Fruit fly (Drosophila melanogaster) whole organism, embryonic: ENCODE data around the gene CG3862.

ENCODE experiments used
- Abd-B ChIP-seq: fragments of 200-800 bp; sonication (Bioruptor generic); optimal IDR thresholded peaks from 2 replicates; lab custom pipeline; 2018; ENCODE audit warnings: missing biosample characterization, mild to moderate bottlenecking, missing genetic modification characterization, moderate library complexity
- BEAF-32 ChIP-seq: fragments of 200-800 bp; sonication (Bioruptor generic); optimal IDR thresholded peaks from 3 replicates; lab custom pipeline; 2017; ENCODE audit warnings: missing biosample characterization, missing genetic modification characterization, mild to moderate bottlenecking, moderate library complexity, missing genetic modification reagents
- Bdp1 ChIP-seq: fragments of 200-800 bp; sonication (Bioruptor generic); optimal IDR thresholded peaks from 3 replicates; lab custom pipeline; 2016; ENCODE audit warnings: missing biosample characterization, missing genetic modification characterization
- Blimp-1 ChIP-seq: fragments of 200-800 bp; sonication (Bioruptor generic); optimal IDR thresholded peaks from 3 replicates; lab custom pipeline; 2018; ENCODE audit warnings: missing biosample characterization, missing genetic modification characterization, mild to moderate bottlenecking, moderate library complexity, missing genetic modification reagents
- CG10431 ChIP-seq: fragments of 200-800 bp; sonication (Bioruptor generic); optimal IDR thresholded peaks from 3 replicates; lab custom pipeline; 2018; ENCODE audit warnings: missing biosample characterization, mild to moderate bottlenecking, missing genetic modification characterization
- CG12769 ChIP-seq: fragments of 200-800 bp; sonication (Bioruptor generic); optimal IDR thresholded peaks from 2 replicates; lab custom pipeline; 2019; ENCODE audit warnings: missing biosample characterization, mild to moderate bottlenecking, missing genetic modification characterization, moderate library complexity
- CG13287 ChIP-seq: fragments of 200-800 bp; sonication (Bioruptor generic); IDR thresholded peaks from 2 replicates; pipeline ENCODE4 v1.3.6; 2022; ENCODE audit warnings: missing biosample characterization, missing genetic modification characterization; ENCODE audit not compliant: partially characterized antibody
- CG14014 ChIP-seq: fragments of 200-800 bp; sonication (Bioruptor generic); IDR thresholded peaks from 2 replicates; pipeline ENCODE4 v1.3.6; 2022; ENCODE audit warnings: missing biosample characterization, missing genetic modification characterization
- CG14050 ChIP-seq: fragments of 200-800 bp; sonication (Bioruptor generic); IDR thresholded peaks from 3 replicates; pipeline ENCODE4 v1.3.6; 2022; ENCODE audit warnings: missing biosample characterization, missing genetic modification characterization
- CG14667 ChIP-seq: fragments of 200-800 bp; sonication (Bioruptor generic); IDR thresholded peaks from 2 replicates; pipeline ENCODE4 v1.3.6; 2022; ENCODE audit warnings: missing biosample characterization, missing genetic modification characterization
- CG15073 ChIP-seq: fragments of 200-800 bp; sonication (Bioruptor generic); optimal IDR thresholded peaks from 2 replicates; lab custom pipeline; 2016; ENCODE audit warnings: missing biosample characterization, missing genetic modification characterization
- CG15479 ChIP-seq: fragments of 200-800 bp; sonication (Bioruptor generic); optimal IDR thresholded peaks from 3 replicates; lab custom pipeline; 2019; ENCODE audit warnings: missing biosample characterization, mild to moderate bottlenecking, missing genetic modification characterization, moderate library complexity
- CG15514 ChIP-seq: fragments of 200-800 bp; sonication (Bioruptor generic); optimal IDR thresholded peaks from 3 replicates; lab custom pipeline; 2017; ENCODE audit warnings: missing biosample characterization, missing genetic modification characterization, mild to moderate bottlenecking, moderate library complexity, missing genetic modification reagents
- CG1603 ChIP-seq: fragments of 200-800 bp; sonication (Bioruptor generic); optimal IDR thresholded peaks from 2 replicates; lab custom pipeline; 2019; ENCODE audit warnings: missing biosample characterization, mild to moderate bottlenecking, missing genetic modification characterization, moderate library complexity
- CG16779 ChIP-seq: fragments of 200-800 bp; sonication (Bioruptor generic); IDR thresholded peaks from 2 replicates; pipeline ENCODE4 v1.3.6; 2022; ENCODE audit warnings: missing biosample characterization, missing genetic modification characterization
- CG16863 ChIP-seq: fragments of 200-800 bp; sonication (Bioruptor generic); optimal IDR thresholded peaks from 3 replicates; lab custom pipeline; 2016; ENCODE audit warnings: missing biosample characterization, missing genetic modification characterization
- CG17186 ChIP-seq: fragments of 200-800 bp; sonication (Bioruptor generic); optimal IDR thresholded peaks from 3 replicates; lab custom pipeline; 2017; ENCODE audit warnings: missing biosample characterization, missing genetic modification reagents, missing genetic modification characterization
- CG17328 ChIP-seq: fragments of 200-800 bp; sonication (Bioruptor generic); IDR thresholded peaks from 2 replicates; pipeline ENCODE4 v1.3.6; 2022; ENCODE audit warnings: missing biosample characterization, missing genetic modification characterization
- CG17568 ChIP-seq: fragments of 200-800 bp; sonication (Bioruptor generic); optimal IDR thresholded peaks from 2 replicates; lab custom pipeline; 2018; ENCODE audit warnings: missing biosample characterization, mild to moderate bottlenecking, missing genetic modification characterization, moderate library complexity
- CG18476 ChIP-seq: fragments of 200-800 bp; sonication (Bioruptor generic); optimal IDR thresholded peaks from 2 replicates; lab custom pipeline; 2016; ENCODE audit warnings: missing biosample characterization, mild to moderate bottlenecking, missing genetic modification characterization
- CG18599 ChIP-seq: fragments of 200-800 bp; sonication (Bioruptor generic); optimal IDR thresholded peaks from 3 replicates; lab custom pipeline; 2017; ENCODE audit warnings: missing biosample characterization, missing genetic modification characterization, mild to moderate bottlenecking, moderate library complexity, missing genetic modification reagents
- CG30403 ChIP-seq: fragments of 200-800 bp; sonication (Bioruptor generic); optimal IDR thresholded peaks from 3 replicates; lab custom pipeline; 2016; ENCODE audit warnings: missing biosample characterization, missing genetic modification characterization
- CG31388 ChIP-seq: fragments of 200-800 bp; sonication (Bioruptor generic); optimal IDR thresholded peaks from 2 replicates; lab custom pipeline; 2016; ENCODE audit warnings: missing biosample characterization, missing genetic modification characterization
- CG34376 ChIP-seq: fragments of 200-800 bp; sonication (Bioruptor generic); optimal IDR thresholded peaks from 2 replicates; lab custom pipeline; 2018; ENCODE audit warnings: missing biosample characterization, mild to moderate bottlenecking, missing genetic modification characterization
- CG6254 ChIP-seq: fragments of 200-800 bp; sonication (Bioruptor generic); optimal IDR thresholded peaks from 3 replicates; lab custom pipeline; 2017; ENCODE audit warnings: mild to moderate bottlenecking, missing biosample characterization, missing genetic modification reagents, missing genetic modification characterization
- Drgx ChIP-seq: fragments of 200-800 bp; sonication (Bioruptor generic); IDR thresholded peaks from 2 replicates; pipeline ENCODE4 v1.3.6; 2022; ENCODE audit warnings: missing biosample characterization, missing genetic modification characterization
- Elba2 ChIP-seq: fragments of 200-800 bp; sonication (Bioruptor generic); optimal IDR thresholded peaks from 3 replicates; lab custom pipeline; 2016; ENCODE audit warnings: missing biosample characterization, missing genetic modification characterization
- Ets97D ChIP-seq: fragments of 200-800 bp; sonication (Bioruptor generic); optimal IDR thresholded peaks from 3 replicates; lab custom pipeline; 2016; ENCODE audit warnings: missing biosample characterization, missing genetic modification characterization
- NC2α ChIP-seq: fragments of 200-800 bp; sonication (Bioruptor generic); optimal IDR thresholded peaks from 2 replicates; lab custom pipeline; 2016; ENCODE audit warnings: missing biosample characterization, missing genetic modification characterization
- NK7.1 ChIP-seq: fragments of 200-800 bp; sonication (Bioruptor generic); optimal IDR thresholded peaks from 3 replicates; lab custom pipeline; 2016; ENCODE audit warnings: missing biosample characterization, missing genetic modification characterization
- Optix ChIP-seq: fragments of 200-800 bp; sonication (Bioruptor generic); IDR thresholded peaks from 3 replicates; pipeline ENCODE4 v1.3.6; 2022; ENCODE audit warnings: missing biosample characterization, missing genetic modification characterization
- Sin3A ChIP-seq: fragments of >200 bp; optimal IDR thresholded peaks from 2 replicates; lab custom pipeline; 2018
- Sry-β ChIP-seq: fragments of 200-800 bp; sonication (Bioruptor generic); optimal IDR thresholded peaks from 2 replicates; lab custom pipeline; 2018; ENCODE audit warnings: missing biosample characterization, mild to moderate bottlenecking, missing genetic modification characterization, moderate library complexity
- ab ChIP-seq: fragments of 200-800 bp; sonication (Bioruptor generic); optimal IDR thresholded peaks from 2 replicates; lab custom pipeline; 2016; ENCODE audit warnings: missing biosample characterization, missing genetic modification characterization
- bowl ChIP-seq: fragments of 200-800 bp; sonication (Bioruptor generic); IDR thresholded peaks from 2 replicates; pipeline ENCODE4 v1.3.6; 2022; ENCODE audit warnings: missing biosample characterization, missing genetic modification characterization
- cato ChIP-seq: fragments of 200-800 bp; sonication (Bioruptor generic); optimal IDR thresholded peaks from 2 replicates; lab custom pipeline; 2016; ENCODE audit warnings: missing biosample characterization, missing genetic modification characterization, borderline replicate concordance
- dmrt99B ChIP-seq: fragments of 200-800 bp; sonication (Bioruptor generic); optimal IDR thresholded peaks from 2 replicates; lab custom pipeline; 2018; ENCODE audit warnings: missing biosample characterization, mild to moderate bottlenecking, missing genetic modification characterization, moderate library complexity
- dysf ChIP-seq: fragments of 200-800 bp; sonication (Bioruptor generic); IDR thresholded peaks from 3 replicates; pipeline ENCODE4 v1.3.6; 2022; ENCODE audit warnings: missing biosample characterization, missing genetic modification characterization
- ewg ChIP-seq: fragments of 200-800 bp; sonication (Bioruptor generic); optimal IDR thresholded peaks from 3 replicates; lab custom pipeline; 2017; ENCODE audit warnings: mild to moderate bottlenecking, missing biosample characterization, missing genetic modification reagents, missing genetic modification characterization
- ftz-f1 ChIP-seq: fragments of 200-800 bp; sonication (Bioruptor generic); optimal IDR thresholded peaks from 2 replicates; lab custom pipeline; 2016; ENCODE audit warnings: missing biosample characterization, missing genetic modification characterization
- hb ChIP-seq: fragments of 200-800 bp; sonication (Bioruptor generic); IDR thresholded peaks from 3 replicates; pipeline ENCODE4 v1.3.6; 2022; ENCODE audit warnings: missing biosample characterization, missing genetic modification characterization; ENCODE audit not compliant: partially characterized antibody
- klu ChIP-seq: fragments of 200-800 bp; sonication (Bioruptor generic); IDR thresholded peaks from 2 replicates; pipeline ENCODE4 v1.3.6; 2022; ENCODE audit warnings: missing biosample characterization, missing genetic modification characterization
- lbe ChIP-seq: fragments of 200-800 bp; sonication (Bioruptor generic); optimal IDR thresholded peaks from 2 replicates; lab custom pipeline; 2016; ENCODE audit warnings: missing biosample characterization, mild to moderate bottlenecking, missing genetic modification characterization
- mam ChIP-seq: fragments of 200-800 bp; sonication (Bioruptor generic); optimal IDR thresholded peaks from 3 replicates; lab custom pipeline; 2016; ENCODE audit warnings: missing biosample characterization, missing genetic modification characterization
- prd ChIP-seq, 3 experiments: fragments of >200 bp in 2 of 3; fragments of 200-800 bp in 1 of 3; sonication (Bioruptor generic) in 1 of 3; optimal IDR thresholded peaks in 2 of 3; IDR thresholded peaks in 1 of 3; 2 replicates in 2 of 3; 3 replicates in 1 of 3; pipeline versions ENCODE4 v1.3.6 to Lab custom; 2017 to 2022; ENCODE audit warnings: missing biosample characterization in 1 of 3, missing genetic modification characterization in 1 of 3
- pum ChIP-seq: fragments of 200-800 bp; sonication (Bioruptor generic); optimal IDR thresholded peaks from 2 replicates; lab custom pipeline; 2016; ENCODE audit warnings: missing biosample characterization, missing genetic modification characterization
- sens ChIP-seq: fragments of 200-800 bp; sonication (Bioruptor generic); peaks from one replicate; lab custom pipeline; 2016; ENCODE audit warnings: missing biosample characterization, missing genetic modification characterization
- so ChIP-seq: fragments of 200-800 bp; sonication (Bioruptor generic); IDR thresholded peaks from 3 replicates; pipeline ENCODE4 v1.3.6; 2022; ENCODE audit warnings: missing biosample characterization, missing genetic modification characterization

CG3862 gene

DNA sequence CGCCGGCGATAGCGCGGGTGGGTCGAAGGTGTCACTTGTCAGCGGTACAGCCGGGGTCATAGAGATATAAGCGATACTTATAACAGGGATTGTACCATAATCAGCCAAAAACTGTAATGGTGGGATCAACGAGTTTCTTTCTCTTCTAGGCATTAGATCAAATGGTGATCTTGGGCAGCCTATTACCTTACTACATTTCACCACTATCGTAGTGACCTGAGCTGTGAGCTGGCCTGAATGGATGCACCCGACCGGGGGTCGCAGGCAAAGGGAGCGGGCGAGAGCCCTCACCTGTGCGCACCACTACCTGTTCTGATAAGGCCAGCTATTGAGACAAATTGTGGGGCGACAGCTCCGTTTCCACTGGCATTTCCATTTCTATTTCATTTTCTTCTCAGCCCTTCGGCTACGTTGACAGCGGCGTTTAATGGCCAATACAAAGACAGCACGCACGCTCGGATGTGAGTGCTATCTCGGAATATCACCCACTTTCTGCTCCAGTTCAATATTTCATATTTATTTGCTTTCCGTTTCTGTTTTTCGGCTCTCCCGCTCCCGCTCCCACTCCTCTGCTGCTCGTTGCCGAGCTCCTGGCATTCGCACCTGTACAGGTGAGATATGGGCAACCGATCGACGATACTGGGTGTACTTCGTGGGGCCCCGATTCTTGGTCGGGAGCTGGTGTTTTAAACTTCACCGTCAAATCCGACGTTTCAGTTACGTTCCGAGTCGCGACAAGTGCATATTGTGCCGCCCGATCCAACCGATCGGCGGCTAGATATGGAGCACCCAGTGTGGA lies 31.2 kb upstream of the CG3862 start (continued):
- TF ChIP-seq Sin3A (lab: Kevin White, UChicago) (no peak), cato (GFP tag; lab: Kevin White, UChicago) (peak; percentile 46), Elba2 (GFP tag; lab: Kevin White, UChicago) (no peak), CG17568 (GFP tag; lab: Kevin White, UChicago) (no peak), CG15514 (peak; percentile 23), Abd-B (GFP tag; lab: Kevin White, UChicago) (peak; percentile 68), CG30403 (GFP tag; lab: Kevin White, UChicago) (peak; percentile 72), pum (GFP tag; lab: Kevin White, UChicago) (peak; percentile 78), NC2α (GFP tag; lab: Kevin White, UChicago) (peak; percentile 35), CG17328 (GFP tag; lab: Robert Waterston, UW) (peak; percentile 88), CG13287 (GFP tag; lab: Robert Waterston, UW) (no peak), Optix (peak; percentile 87), CG18599 (peak; percentile 75), CG6254 (GFP tag; lab: Kevin White, UChicago) (peak; percentile 79), CG10431 (GFP tag; lab: Kevin White, UChicago) (no peak), hb (no peak), CG18476 (GFP tag; lab: Kevin White, UChicago) (peak; percentile 68), ftz-f1 (no peak), CG31388 (peak; percentile 40), BEAF-32 (GFP tag; lab: Kevin White, UChicago) (no peak), ewg (GFP tag; lab: Kevin White, UChicago) (peak; percentile 77), CG14050 (peak; percentile 65), Drgx (GFP tag; lab: Robert Waterston, UW) (peak; percentile 49), Ets97D (GFP tag; lab: Kevin White, UChicago) (no peak), CG17186 (GFP tag; lab: Kevin White, UChicago) (peak; percentile 63), mam (peak; percentile 59), dmrt99B (tag; lab: Kevin White, UChicago) (peak; percentile 88), Blimp-1 (GFP tag; lab: Kevin White, UChicago) (peak; percentile 80), CG16863 (GFP tag; lab: Kevin White, UChicago) (peak; percentile 84), prd (optimal IDR thresholded peaks at IDR 0.05; lab: Kevin White, UChicago) (no peak), prd (GFP tag; IDR thresholded peaks at IDR 0.05; lab: Robert Waterston, UW) (peak; percentile 89), CG15073 (no peak), NK7.1 (GFP tag; lab: Kevin White, UChicago) (no peak), CG34376 (GFP tag; lab: Kevin White, UChicago) (peak; percentile 48), CG14667 (GFP tag; lab: Robert Waterston, UW) (peak; percentile 74), Sry-β (GFP tag; lab: Kevin White, UChicago) (peak; percentile 41), dysf (GFP tag; lab: Robert Waterston, UW) (peak; percentile 82), CG15479 (GFP tag; lab: Kevin White, UChicago) (no peak), CG14014 (GFP tag; lab: Robert Waterston, UW) (peak; percentile 76), ab (GFP tag; lab: Kevin White, UChicago) (peak; percentile 40), CG1603 (tag; lab: Kevin White, UChicago) (peak; percentile 93), bowl (GFP tag; lab: Robert Waterston, UW) (0 out of 2 replicates have a peak, but pooled peaks have one; percentile 45), sens (peak; percentile 89), so (GFP tag; lab: Robert Waterston, UW) (peak; percentile 83), CG16779 (GFP tag; lab: Robert Waterston, UW) (0 out of 2 replicates have a peak, but pooled peaks have one; percentile 47), klu (GFP tag; lab: Robert Waterston, UW) (0 out of 2 replicates have a peak, but pooled peaks have one; percentile 25), CG12769 (tag; lab: Kevin White, UChicago) (peak; percentile 81), lbe (no peak), Bdp1 (GFP tag; lab: Kevin White, UChicago) (peak; percentile 50)
